Worm (Caenorhabditis elegans): ENCODE measurements around the gene nsph-3.1.

ce11 chrIV:10950363-10951214, 979 bp downstream of the nsph-3.1 start:
- TF ChIP-seq ama-1 (optimal IDR thresholded peaks at IDR 0.05) (no peak), F26F4.8 (GFP tag; conservative IDR thresholded peaks at IDR 0.05) (no peak), Y5F2A.4 (GFP tag; optimal IDR thresholded peaks at IDR 0.05) (no peak), nhr-76 (tag; optimal IDR thresholded peaks at IDR 0.05) (no peak), fkh-10 (GFP tag; optimal IDR thresholded peaks at IDR 0.05) (no peak), nhr-77 (tag; optimal IDR thresholded peaks at IDR 0.05) (no peak), unc-130 (GFP tag; optimal IDR thresholded peaks at IDR 0.05) (no peak)
